Worm (Caenorhabditis elegans): ENCODE measurements around the gene glr-2.

The glr-2 gene

ce11 chrIII:7189581-7190128, 44.9 kb upstream of the glr-2 start, which contains the start of gene rps-21 (continued):
- TF ChIP-seq egl-27 (tag; optimal IDR thresholded peaks at IDR 0.05) = peak; percentile 73

- TF ChIP-seq dmd-4 (tag; optimal IDR thresholded peaks at IDR 0.05) (no peak), fos-1 (tag; optimal IDR thresholded peaks at IDR 0.05) (peak; percentile 59), mab-5 (tag; optimal IDR thresholded peaks at IDR 0.05) (no peak), nhr-129 (tag; optimal IDR thresholded peaks at IDR 0.05) (no peak), ceh-82 (tag; optimal IDR thresholded peaks at IDR 0.05) (no peak), nhr-23 (tag; optimal IDR thresholded peaks at IDR 0.05) (no peak), egl-27 (tag; optimal IDR thresholded peaks at IDR 0.05) (no peak)
These were observed 43.7 kb upstream of the glr-2 start, which contains the start of the genes F37C12.21 and F37C12.10 for ce11 chrIII:7188300-7189052. Gene F37C12.21, plus strand, starts transcription at chrIII:7188357. Gene F37C12.10, minus strand, starts transcription at chrIII:7188384.

ce11 chrIII:7185473-7185872, 40.7 kb upstream of the glr-2 start, which contains the start of gene F37C12.14:
Gene F37C12.14, minus strand, starts transcription at chrIII:7185573.
- TF ChIP-seq alr-1 (tag; optimal IDR thresholded peaks at IDR 0.05) (no peak), F13H6.1 (tag; optimal IDR thresholded peaks at IDR 0.05) (no peak), ceh-16 (tag; optimal IDR thresholded peaks at IDR 0.05) (no peak), dmd-4 (tag; optimal IDR thresholded peaks at IDR 0.05) (no peak), sem-4 (tag; optimal IDR thresholded peaks at IDR 0.05) (no peak), lin-11 (tag; optimal IDR thresholded peaks at IDR 0.05) (no peak), lin-39 (tag; optimal IDR thresholded peaks at IDR 0.05) (no peak), nhr-12 (tag; optimal IDR thresholded peaks at IDR 0.05) (no peak)

- TF ChIP-seq aly-2 (tag; optimal IDR thresholded peaks at IDR 0.05) (no peak), F13H6.1 (tag; optimal IDR thresholded peaks at IDR 0.05) (peak; percentile 35), lin-13 (GFP tag; optimal IDR thresholded peaks at IDR 0.05) (peak; percentile 36), sma-3 (GFP tag; optimal IDR thresholded peaks at IDR 0.05) (peak; percentile 34), ZK546.5 (tag; optimal IDR thresholded peaks at IDR 0.05) (no peak), crh-2 (tag; optimal IDR thresholded peaks at IDR 0.05) (peak; percentile 67), Y55F3AM.14 (GFP tag; optimal IDR thresholded peaks at IDR 0.05) (no peak), nhr-23 (tag; optimal IDR thresholded peaks at IDR 0.05) (no peak), unc-55 (GFP tag; optimal IDR thresholded peaks at IDR 0.05) (peak; percentile 87), nhr-237 (tag; optimal IDR thresholded peaks at IDR 0.05) (no peak), nhr-10 (tag; optimal IDR thresholded peaks at IDR 0.05) (no peak), skn-1 (tag; optimal IDR thresholded peaks at IDR 0.05) (peak; percentile 15), fos-1 (tag; optimal IDR thresholded peaks at IDR 0.05) (peak; percentile 32), ztf-1 (GFP tag; conservative IDR thresholded peaks at IDR 0.05) (no peak), dmd-4 (tag; optimal IDR thresholded peaks at IDR 0.05) (no peak), ama-1 (optimal IDR thresholded peaks at IDR 0.05) (peak; percentile 15), nhr-21 (tag; optimal IDR thresholded peaks at IDR 0.05) (peak; percentile 32), nhr-77 (tag; optimal IDR thresholded peaks at IDR 0.05) (no peak), sma-9 (GFP tag; optimal IDR thresholded peaks at IDR 0.05) (peak; percentile 49), sma-9 (tag; optimal IDR thresholded peaks at IDR 0.05) (no peak), nhr-129 (tag; optimal IDR thresholded peaks at IDR 0.05) (peak; percentile 82), lsy-2 (tag; optimal IDR thresholded peaks at IDR 0.05) (peak; percentile 29 to 82), mab-5 (tag; optimal IDR thresholded peaks at IDR 0.05) (no peak), ceh-82 (tag; optimal IDR thresholded peaks at IDR 0.05) (no peak), R02D3.7 (tag; optimal IDR thresholded peaks at IDR 0.05) (no peak), zag-1 (tag; optimal IDR thresholded peaks at IDR 0.05) (no peak), snpc-4 (tag; optimal IDR thresholded peaks at IDR 0.05) (no peak), nhr-11 (tag; optimal IDR thresholded peaks at IDR 0.05) (no peak), elt-3 (tag; optimal IDR thresholded peaks at IDR 0.05) (no peak), C34F6.9 (tag; optimal IDR thresholded peaks at IDR 0.05) (peak; percentile 92), nhr-25 (tag; optimal IDR thresholded peaks at IDR 0.05) (peak; percentile 54), lin-39 (tag; optimal IDR thresholded peaks at IDR 0.05) (no peak), gmeb-1 (tag; optimal IDR thresholded peaks at IDR 0.05) (peak; percentile 59), ztf-4 (tag; optimal IDR thresholded peaks at IDR 0.05) (peak; percentile 36), alr-1 (tag; optimal IDR thresholded peaks at IDR 0.05) (no peak), nhr-12 (tag; optimal IDR thresholded peaks at IDR 0.05) (no peak), sem-4 (tag; optimal IDR thresholded peaks at IDR 0.05) (peak; percentile 47)
These were observed 39.3 kb upstream of the glr-2 start, which contains the start of gene yju-2 for ce11 chrIII:7184022-7184421. Gene yju-2, plus strand, starts transcription at chrIII:7184336.

Data from whole organism, L2 larva.